Fruit fly (Drosophila melanogaster): ENCODE results near the gene CG15283.

CG15283 gene

dm6 chr2L:14413408-14413807, 37.3 kb downstream of the CG15283 start (continued):
- TF ChIP-seq achi (GFP tag; optimal IDR thresholded peaks at IDR 0.05): peak; percentile 41

DNA sequence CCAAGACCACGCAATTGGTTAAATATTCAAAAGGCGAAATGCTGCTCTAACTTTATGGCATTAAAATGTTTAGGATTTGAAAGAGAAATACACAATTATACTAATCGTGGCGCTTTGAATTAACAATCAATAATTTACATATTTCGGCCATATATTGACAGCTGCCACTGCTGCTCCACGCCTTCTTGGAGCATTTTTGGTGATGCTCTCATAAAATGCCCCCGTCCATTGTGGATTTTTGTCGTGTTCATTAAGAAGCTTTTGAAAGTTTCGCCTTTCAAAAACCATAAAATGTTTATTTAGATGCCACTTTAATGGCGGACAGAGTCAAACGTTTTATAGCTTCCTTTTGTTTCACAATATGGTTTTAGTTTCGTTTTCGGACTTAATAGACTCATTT, 39.6 kb downstream of the CG15283 start:
- no peak for TF ChIP-seq CG32006 (GFP tag; optimal IDR thresholded peaks at IDR 0.05)
- no peak for TF ChIP-seq CG3032 (tag; optimal IDR thresholded peaks at IDR 0.05)
- no peak for TF ChIP-seq net (GFP tag; optimal IDR thresholded peaks at IDR 0.05)
- TF ChIP-seq dac (GFP tag; optimal IDR thresholded peaks at IDR 0.05): no peak
- no peak for TF ChIP-seq Sox15 (GFP tag; optimal IDR thresholded peaks at IDR 0.05)
- TF ChIP-seq ss (GFP tag; optimal IDR thresholded peaks at IDR 0.05): no peak
- no peak for TF ChIP-seq CG6163 (GFP tag; IDR thresholded peaks at IDR 0.05)
- no peak for TF ChIP-seq Ets21C (GFP tag; optimal IDR thresholded peaks at IDR 0.05)
- no peak for TF ChIP-seq Eip75B (GFP tag; optimal IDR thresholded peaks at IDR 0.05)
- no peak for TF ChIP-seq dsx (GFP tag; optimal IDR thresholded peaks at IDR 0.05; ENCODE audit: poor library complexity, severe bottlenecking)
- no peak for TF ChIP-seq eg (GFP tag; IDR thresholded peaks at IDR 0.05)
- TF ChIP-seq Hr4 (GFP tag; optimal IDR thresholded peaks at IDR 0.05): no peak
- TF ChIP-seq svp (GFP tag): no peak
- TF ChIP-seq CG6792 (GFP tag; optimal IDR thresholded peaks at IDR 0.05): no peak
- no peak for TF ChIP-seq acj6 (GFP tag; optimal IDR thresholded peaks at IDR 0.05)
- no peak for TF ChIP-seq fd85E (GFP tag; optimal IDR thresholded peaks at IDR 0.05)

- peak; percentile 10 for TF ChIP-seq CG9139 (GFP tag; optimal IDR thresholded peaks at IDR 0.05)
- no peak for TF ChIP-seq CG3919 (GFP tag; optimal IDR thresholded peaks at IDR 0.05)
- no peak for TF ChIP-seq CG6792 (GFP tag; optimal IDR thresholded peaks at IDR 0.05)
- TF ChIP-seq CG8119 (GFP tag; IDR thresholded peaks at IDR 0.05): peak; percentile 24; the same call in 1 of the 3 replicates
- no peak for TF ChIP-seq esn (GFP tag; optimal IDR thresholded peaks at IDR 0.05)
- no peak for TF ChIP-seq Hr38 (GFP tag; optimal IDR thresholded peaks at IDR 0.05)
- TF ChIP-seq fkh (GFP tag; optimal IDR thresholded peaks at IDR 0.05): peak; percentile 61
- no peak for TF ChIP-seq Smox (GFP tag; optimal IDR thresholded peaks at IDR 0.05)
- TF ChIP-seq CG8319 (GFP tag; optimal IDR thresholded peaks at IDR 0.05): no peak
- TF ChIP-seq net (GFP tag; optimal IDR thresholded peaks at IDR 0.05): no peak
- TF ChIP-seq Hr4 (GFP tag; optimal IDR thresholded peaks at IDR 0.05): no peak
- TF ChIP-seq lz (GFP tag; optimal IDR thresholded peaks at IDR 0.05): no peak
- TF ChIP-seq Gug (GFP tag; IDR thresholded peaks at IDR 0.05): no peak; the same call in 1 of the 2 replicates
- TF ChIP-seq dsx (GFP tag; optimal IDR thresholded peaks at IDR 0.05; ENCODE audit: poor library complexity, severe bottlenecking): no peak
- TF ChIP-seq achi (GFP tag; optimal IDR thresholded peaks at IDR 0.05): no peak
- TF ChIP-seq CG6808 (GFP tag; optimal IDR thresholded peaks at IDR 0.05): peak; percentile 9
- no peak for TF ChIP-seq Eip93F (GFP tag; optimal IDR thresholded peaks at IDR 0.05)
- TF ChIP-seq CG10631 (GFP tag; optimal IDR thresholded peaks at IDR 0.05): no peak
- TF ChIP-seq Lpt (GFP tag; optimal IDR thresholded peaks at IDR 0.05): no peak
- no peak for TF ChIP-seq OdsH (GFP tag; optimal IDR thresholded peaks at IDR 0.05)
- TF ChIP-seq CG8632 (GFP tag; optimal IDR thresholded peaks at IDR 0.05): no peak
- no peak for TF ChIP-seq Sox15 (GFP tag; optimal IDR thresholded peaks at IDR 0.05)
- TF ChIP-seq CG16779 (tag; optimal IDR thresholded peaks at IDR 0.05): no peak
- TF ChIP-seq eg (GFP tag; IDR thresholded peaks at IDR 0.05): no peak; the same call in 2 of the 3 replicates
- no peak for TF ChIP-seq Hr39 (GFP tag; optimal IDR thresholded peaks at IDR 0.05)
- peak; percentile 60; the same call in 1 of the 3 replicates for TF ChIP-seq CG6163 (GFP tag; IDR thresholded peaks at IDR 0.05)
- no peak for TF ChIP-seq Eip75B (GFP tag; optimal IDR thresholded peaks at IDR 0.05)
- no peak for TF ChIP-seq CG11902 (GFP tag; optimal IDR thresholded peaks at IDR 0.05)
- TF ChIP-seq CG31627 (GFP tag; optimal IDR thresholded peaks at IDR 0.05): no peak
- no peak for TF ChIP-seq pdm3 (GFP tag; optimal IDR thresholded peaks at IDR 0.05)
- no peak for TF ChIP-seq spab (GFP tag; optimal IDR thresholded peaks at IDR 0.05)
- TF ChIP-seq fd59A (GFP tag; optimal IDR thresholded peaks at IDR 0.05): no peak
- no peak for TF ChIP-seq topi (GFP tag; optimal IDR thresholded peaks at IDR 0.05)
- no peak for TF ChIP-seq CG7368 (GFP tag; optimal IDR thresholded peaks at IDR 0.05)
- no peak for TF ChIP-seq vri (GFP tag; optimal IDR thresholded peaks at IDR 0.05)
- TF ChIP-seq Blimp-1 (GFP tag; optimal IDR thresholded peaks at IDR 0.05): no peak
- TF ChIP-seq CG15336 (GFP tag; IDR thresholded peaks at IDR 0.05): no peak
- no peak for TF ChIP-seq salr (GFP tag; optimal IDR thresholded peaks at IDR 0.05)
- TF ChIP-seq CG10669 (GFP tag; optimal IDR thresholded peaks at IDR 0.05): no peak
- no peak for TF ChIP-seq CG34406 (GFP tag; optimal IDR thresholded peaks at IDR 0.05)
Observed at dm6 chr2L:14410331-14410730, 40.4 kb downstream of the CG15283 start.

Measured in whole organism, prepupa.